Worm (Caenorhabditis elegans): ENCODE data around the gene fbxb-79.

The fbxb-79 gene

DNA sequence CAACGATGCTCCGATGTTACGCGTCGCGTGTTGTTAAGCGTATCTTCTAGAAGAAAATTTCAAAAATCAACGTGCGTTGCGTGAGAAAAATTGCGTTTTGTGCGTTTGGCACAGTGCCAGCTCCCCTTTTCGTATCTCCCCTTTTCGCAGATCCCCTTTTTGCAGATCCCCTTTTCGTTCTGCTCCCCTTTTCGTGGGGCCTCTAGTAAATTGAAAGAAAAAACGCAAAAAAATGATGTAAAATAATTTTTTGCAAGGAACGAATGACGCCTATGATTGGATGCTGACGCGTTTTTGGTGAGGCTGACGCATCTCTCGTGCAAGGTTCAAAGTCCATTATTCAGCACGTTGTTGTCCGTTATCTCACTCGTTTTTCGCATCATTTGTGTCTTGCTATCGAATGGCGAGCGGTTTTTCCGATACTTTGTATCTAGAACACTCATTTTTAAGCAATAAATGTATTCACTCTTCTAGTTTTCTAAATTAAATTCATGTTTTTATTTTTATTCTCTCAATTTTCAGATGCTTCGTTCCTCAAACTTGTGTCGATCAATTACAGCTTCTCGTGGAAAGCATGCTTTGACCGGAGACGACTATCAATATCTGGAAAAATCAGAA, 10.1 kb downstream of the fbxb-79 start, which contains the start of gene cpt-2:
TSS of gene cpt-2 (plus strand) at position 523 of the 618 bp plus-strand sequence.
- TF ChIP-seq ztf-23 (GFP tag; IDR thresholded peaks at IDR 0.05) = peak; percentile 44; the same call in 1 of the 2 replicates

DNA sequence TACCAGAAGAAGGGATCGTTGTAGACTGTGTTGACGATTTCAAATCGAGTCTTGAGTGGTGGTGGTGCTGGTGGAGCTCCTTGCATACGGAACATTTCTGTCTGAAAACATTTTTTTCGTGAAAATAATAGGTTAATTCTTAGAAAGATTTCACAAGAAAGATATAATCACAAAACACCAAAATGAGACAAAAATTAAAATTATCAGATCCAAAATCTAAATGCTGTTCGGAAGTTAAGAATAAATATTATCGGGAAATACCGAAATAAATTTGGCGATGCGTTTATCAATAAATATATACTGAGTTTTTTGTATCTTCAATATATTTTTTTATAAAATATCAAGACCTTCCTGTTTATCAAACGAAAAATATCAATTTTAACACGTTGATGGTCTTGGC, 10.8 kb downstream of the fbxb-79 start, which contains the start of gene C08F8.9:
TSS of gene C08F8.9 (minus strand) at position 101 of the 400 bp plus-strand sequence.
- TF ChIP-seq ztf-29 (GFP tag; IDR thresholded peaks at IDR 0.05) (no peak), ref-1 (GFP tag; conservative IDR thresholded peaks at IDR 0.05) (no peak), med-1 (GFP tag; optimal IDR thresholded peaks at IDR 0.05; ENCODE audit: insufficient read depth) (no peak), cog-1 (tag; optimal IDR thresholded peaks at IDR 0.05) (no peak), T22C8.4 (GFP tag; IDR thresholded peaks at IDR 0.05) (no peak), ztf-23 (GFP tag; IDR thresholded peaks at IDR 0.05) (no peak), tab-1 (GFP tag; IDR thresholded peaks at IDR 0.05) (no peak), flt-1 (GFP tag; IDR thresholded peaks at IDR 0.05) (no peak), klf-2 (GFP tag; conservative IDR thresholded peaks at IDR 0.05) (no peak)

DNA sequence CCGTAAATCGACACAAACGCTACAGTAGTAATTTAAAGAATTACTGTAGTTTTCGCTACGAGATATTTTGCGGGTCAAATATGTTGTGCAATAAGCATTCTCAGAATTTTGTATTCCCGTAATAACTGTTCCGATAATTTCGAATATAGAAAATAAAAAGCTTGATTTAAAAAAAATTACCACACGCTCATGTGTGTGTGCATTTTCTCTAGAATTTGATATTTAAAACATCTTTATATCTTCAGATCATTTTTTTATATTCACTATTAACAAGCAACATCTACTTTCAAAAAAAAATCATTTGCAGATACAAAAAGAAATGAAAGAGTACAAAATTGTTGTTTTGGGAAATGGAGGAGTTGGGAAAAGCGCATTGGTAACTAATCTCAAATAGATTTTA, 12.3 kb downstream of the fbxb-79 start, which contains the start of gene rap-3:
TSS of gene rap-3 (plus strand) at position 301 of the 400 bp plus-strand sequence.
- TF ChIP-seq ref-1 (GFP tag; conservative IDR thresholded peaks at IDR 0.05) (no peak), T22C8.4 (GFP tag; IDR thresholded peaks at IDR 0.05) (no peak), tab-1 (GFP tag; IDR thresholded peaks at IDR 0.05) (no peak), med-1 (GFP tag; optimal IDR thresholded peaks at IDR 0.05; ENCODE audit: insufficient read depth) (no peak), ztf-29 (GFP tag; IDR thresholded peaks at IDR 0.05) (no peak), ztf-23 (GFP tag; IDR thresholded peaks at IDR 0.05) (no peak), flt-1 (GFP tag; IDR thresholded peaks at IDR 0.05) (no peak), klf-2 (GFP tag; conservative IDR thresholded peaks at IDR 0.05) (no peak), cog-1 (tag; optimal IDR thresholded peaks at IDR 0.05) (no peak)

DNA sequence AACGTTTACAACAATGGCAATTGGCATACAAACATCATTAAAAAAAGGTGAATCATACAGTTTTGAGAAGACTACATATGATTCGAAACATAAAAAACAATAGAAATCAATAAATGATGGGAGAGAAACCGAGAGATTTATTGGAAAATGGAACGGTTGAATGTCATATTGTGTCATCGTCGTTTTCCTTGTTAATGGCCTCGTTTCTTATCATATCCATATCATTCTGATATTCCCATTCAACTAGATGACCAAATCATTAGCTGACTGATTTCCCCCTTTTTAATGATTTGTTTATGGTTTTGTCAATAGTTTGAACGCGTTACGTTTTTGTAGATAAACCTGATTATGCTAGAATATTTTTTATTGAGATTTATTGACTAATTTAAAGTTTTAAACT, 14.5 kb downstream of the fbxb-79 start:
- TF ChIP-seq cog-1 (tag; optimal IDR thresholded peaks at IDR 0.05) (no peak), flt-1 (GFP tag; IDR thresholded peaks at IDR 0.05) (no peak), ztf-29 (GFP tag; IDR thresholded peaks at IDR 0.05) (no peak), ztf-23 (GFP tag; IDR thresholded peaks at IDR 0.05) (no peak), T22C8.4 (GFP tag; IDR thresholded peaks at IDR 0.05) (no peak), med-1 (GFP tag; optimal IDR thresholded peaks at IDR 0.05; ENCODE audit: insufficient read depth) (no peak), tab-1 (GFP tag; IDR thresholded peaks at IDR 0.05) (no peak), ref-1 (GFP tag; conservative IDR thresholded peaks at IDR 0.05) (no peak), klf-2 (GFP tag; conservative IDR thresholded peaks at IDR 0.05) (no peak)

DNA sequence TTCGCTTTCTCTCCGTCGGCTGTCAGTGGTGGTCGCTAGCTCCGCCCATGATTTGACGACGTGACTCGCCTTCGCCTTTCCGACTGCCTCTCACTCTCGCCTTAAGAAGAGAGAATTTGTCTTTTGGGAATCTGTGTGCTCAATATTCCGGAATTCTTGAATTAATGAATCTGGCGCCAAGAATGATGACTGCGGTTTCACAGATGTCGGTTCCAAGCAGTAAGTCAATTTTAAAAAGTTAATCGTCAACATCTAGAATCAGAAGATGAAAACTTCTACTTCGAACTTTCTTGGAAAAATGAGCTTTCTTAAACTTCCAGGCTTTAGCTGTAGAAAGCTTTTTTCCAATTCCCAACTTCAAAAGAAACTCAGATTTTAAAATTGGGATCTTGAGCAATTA, 19.7 kb downstream of the fbxb-79 start, which contains the start of gene nhr-67:
TSS of gene nhr-67 (plus strand) at position 97 of the 400 bp plus-strand sequence.
- TF ChIP-seq ztf-23 (GFP tag; IDR thresholded peaks at IDR 0.05) (no peak), cog-1 (tag; optimal IDR thresholded peaks at IDR 0.05) (no peak), klf-2 (GFP tag; conservative IDR thresholded peaks at IDR 0.05) (no peak), ztf-29 (GFP tag; IDR thresholded peaks at IDR 0.05) (no peak), tab-1 (GFP tag; IDR thresholded peaks at IDR 0.05) (no peak), flt-1 (GFP tag; IDR thresholded peaks at IDR 0.05) (no peak), T22C8.4 (GFP tag; IDR thresholded peaks at IDR 0.05) (no peak), ref-1 (GFP tag; conservative IDR thresholded peaks at IDR 0.05) (no peak), med-1 (GFP tag; optimal IDR thresholded peaks at IDR 0.05; ENCODE audit: insufficient read depth) (no peak)

DNA sequence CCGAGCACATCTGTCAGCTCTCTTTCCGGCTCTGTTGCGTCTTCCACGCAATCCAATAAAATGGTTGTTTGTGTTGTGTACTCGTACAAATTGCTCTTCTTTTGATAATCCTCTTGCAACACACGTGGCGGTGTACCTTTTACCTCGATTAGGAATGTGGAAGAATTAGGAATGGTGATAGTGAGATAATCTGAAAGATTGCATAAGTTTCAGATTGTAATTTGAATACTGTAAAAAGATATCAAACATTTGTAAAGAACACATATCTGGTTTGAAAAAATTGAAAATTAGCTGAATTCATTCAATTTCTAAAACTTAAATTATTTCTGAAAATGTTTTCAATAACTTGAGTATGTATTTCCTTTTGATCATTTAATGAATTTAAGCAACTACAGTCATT, 24.5 kb downstream of the fbxb-79 start, which contains the start of gene C08F8.6:
TSS of gene C08F8.6 (minus strand) at position 101 of the 400 bp plus-strand sequence.
- no peak for TF ChIP-seq tab-1 (GFP tag; IDR thresholded peaks at IDR 0.05)
- no peak for TF ChIP-seq ztf-29 (GFP tag; IDR thresholded peaks at IDR 0.05)
- TF ChIP-seq med-1 (GFP tag; optimal IDR thresholded peaks at IDR 0.05; ENCODE audit: insufficient read depth) = no peak
- TF ChIP-seq klf-2 (GFP tag; conservative IDR thresholded peaks at IDR 0.05) = no peak
- TF ChIP-seq cog-1 (tag; optimal IDR thresholded peaks at IDR 0.05) = no peak
- no peak for TF ChIP-seq ref-1 (GFP tag; conservative IDR thresholded peaks at IDR 0.05)
- TF ChIP-seq flt-1 (GFP tag; IDR thresholded peaks at IDR 0.05) = no peak
- no peak for TF ChIP-seq ztf-23 (GFP tag; IDR thresholded peaks at IDR 0.05)
- no peak for TF ChIP-seq T22C8.4 (GFP tag; IDR thresholded peaks at IDR 0.05)

DNA sequence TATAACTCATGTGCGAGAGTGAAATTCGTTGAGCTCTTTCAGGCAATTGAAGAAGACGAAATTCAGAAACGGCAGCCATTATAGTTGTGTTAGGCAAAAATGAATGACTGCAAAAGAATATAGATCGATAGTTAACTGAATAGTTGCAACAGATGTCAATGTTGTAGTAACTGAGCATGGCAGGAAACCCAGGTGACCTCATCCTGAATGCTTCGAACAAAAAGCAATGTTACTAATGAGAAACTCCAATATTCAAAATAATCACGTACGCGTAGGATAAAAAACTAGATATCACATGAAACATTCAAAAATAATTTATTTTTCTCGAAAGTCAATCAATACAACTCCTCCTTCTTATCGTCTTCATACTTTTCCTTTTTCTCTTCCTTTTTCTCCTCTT, 26.9 kb downstream of the fbxb-79 start, which contains the start of gene fbxb-9:
TSS of gene fbxb-9 (minus strand) at position 101 of the 400 bp plus-strand sequence.
- TF ChIP-seq ref-1 (GFP tag; conservative IDR thresholded peaks at IDR 0.05) (no peak), klf-2 (GFP tag; conservative IDR thresholded peaks at IDR 0.05) (no peak), flt-1 (GFP tag; IDR thresholded peaks at IDR 0.05) (no peak), ztf-29 (GFP tag; IDR thresholded peaks at IDR 0.05) (no peak)

DNA sequence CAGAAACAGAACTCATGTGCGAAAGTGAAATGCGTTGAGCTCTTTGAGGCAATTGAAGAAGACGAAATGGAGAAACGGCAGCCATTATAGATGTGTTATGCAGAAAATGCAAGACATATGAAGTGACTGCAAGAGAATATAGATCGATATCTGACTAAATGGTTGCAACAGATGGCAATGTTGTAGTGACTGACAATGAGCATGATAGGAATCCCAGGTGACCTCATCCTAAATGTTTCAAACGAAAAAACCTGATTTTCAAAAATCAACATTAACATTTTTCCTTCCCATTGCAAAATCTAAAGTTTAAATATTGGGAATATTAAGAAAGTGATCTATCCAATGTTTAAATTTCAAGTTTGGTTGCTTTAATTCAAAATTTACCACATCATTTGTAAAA, 28.6 kb downstream of the fbxb-79 start, which contains the start of gene C08F8.15:
TSS of gene C08F8.15 (minus strand) at position 101 of the 400 bp plus-strand sequence.
- no peak for TF ChIP-seq ztf-29 (GFP tag; IDR thresholded peaks at IDR 0.05)

DNA sequence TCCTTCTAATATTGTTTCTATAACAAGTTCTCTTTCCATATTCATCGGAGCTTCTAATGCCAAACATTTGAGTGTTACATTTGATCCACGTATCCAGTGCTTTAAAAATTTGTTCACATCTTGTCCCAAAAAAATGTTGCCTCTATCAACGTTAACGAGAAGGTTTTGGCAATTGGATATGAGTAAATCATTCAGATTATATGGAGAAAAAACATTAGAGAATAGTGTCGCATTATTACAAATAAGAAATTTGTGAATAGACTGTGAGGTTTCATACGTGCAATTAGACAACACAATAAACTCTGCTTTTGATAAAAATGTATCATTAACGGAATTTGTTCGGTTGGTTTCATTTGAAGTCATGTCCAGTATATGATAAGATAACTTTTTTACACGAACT, 29.4 kb downstream of the fbxb-79 start, which contains the start of gene mboa-4:
TSS of gene mboa-4 (minus strand) at position 101 of the 400 bp plus-strand sequence.
- TF ChIP-seq flt-1 (GFP tag; IDR thresholded peaks at IDR 0.05) (no peak), tab-1 (GFP tag; IDR thresholded peaks at IDR 0.05) (no peak), ztf-23 (GFP tag; IDR thresholded peaks at IDR 0.05) (no peak), cog-1 (tag; optimal IDR thresholded peaks at IDR 0.05) (no peak), med-1 (GFP tag; optimal IDR thresholded peaks at IDR 0.05; ENCODE audit: insufficient read depth) (no peak), ref-1 (GFP tag; conservative IDR thresholded peaks at IDR 0.05) (no peak), klf-2 (GFP tag; conservative IDR thresholded peaks at IDR 0.05) (no peak)

DNA sequence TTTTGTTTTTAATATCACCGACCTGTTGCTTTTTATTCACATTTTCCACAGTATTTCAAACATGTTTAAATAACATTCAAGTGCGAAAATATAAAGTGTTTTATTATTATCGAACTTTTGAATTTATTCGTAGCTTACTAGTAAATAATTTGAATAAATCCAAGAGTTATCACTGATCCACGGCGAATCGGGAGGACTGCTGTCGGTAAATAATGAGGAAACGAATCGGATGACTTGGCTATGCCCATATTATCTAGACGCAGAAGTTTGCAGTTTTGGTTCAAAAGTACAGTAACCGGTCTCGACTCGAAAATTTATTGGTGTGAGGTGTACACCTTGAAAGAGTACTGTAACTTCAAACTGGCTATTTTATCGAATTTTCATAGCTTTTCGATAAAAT, 32.8 kb downstream of the fbxb-79 start:
- TF ChIP-seq ztf-23 (GFP tag; IDR thresholded peaks at IDR 0.05) (no peak), flt-1 (GFP tag; IDR thresholded peaks at IDR 0.05) (no peak), klf-2 (GFP tag; conservative IDR thresholded peaks at IDR 0.05) (no peak), cog-1 (tag; optimal IDR thresholded peaks at IDR 0.05) (no peak), med-1 (GFP tag; optimal IDR thresholded peaks at IDR 0.05; ENCODE audit: insufficient read depth) (no peak), ref-1 (GFP tag; conservative IDR thresholded peaks at IDR 0.05) (no peak), tab-1 (GFP tag; IDR thresholded peaks at IDR 0.05) (no peak), T22C8.4 (GFP tag; IDR thresholded peaks at IDR 0.05) (no peak), ztf-29 (GFP tag; IDR thresholded peaks at IDR 0.05) (no peak)

All from whole organism, midembryonic.